Fruit fly (Drosophila melanogaster) Kc167 (cell line): ENCODE results near the gene CG13010.

Experiments used
- Myc ChIP-seq: fragments of >200 bp; optimal IDR thresholded peaks from 2 replicates; lab custom pipeline; 2017; ENCODE audit warnings: missing external identifiers
- Sin3A ChIP-seq: fragments of >200 bp; optimal IDR thresholded peaks from 2 replicates; lab custom pipeline; 2018; ENCODE audit warnings: missing external identifiers
- h ChIP-seq: fragments of >200 bp; optimal IDR thresholded peaks from 3 replicates; lab custom pipeline; 2018; ENCODE audit warnings: missing external identifiers
- insv ChIP-seq: fragments of >200 bp; optimal IDR thresholded peaks from 3 replicates; lab custom pipeline; 2018; ENCODE audit warnings: missing external identifiers
- psq ChIP-seq: fragments of >200 bp; optimal IDR thresholded peaks from 2 replicates; lab custom pipeline; 2017; ENCODE audit warnings: missing external identifiers
- ttk ChIP-seq: sonication (Bioruptor generic); optimal IDR thresholded peaks from 2 replicates; lab custom pipeline; 2017; ENCODE audit warnings: missing external identifiers

DNA sequence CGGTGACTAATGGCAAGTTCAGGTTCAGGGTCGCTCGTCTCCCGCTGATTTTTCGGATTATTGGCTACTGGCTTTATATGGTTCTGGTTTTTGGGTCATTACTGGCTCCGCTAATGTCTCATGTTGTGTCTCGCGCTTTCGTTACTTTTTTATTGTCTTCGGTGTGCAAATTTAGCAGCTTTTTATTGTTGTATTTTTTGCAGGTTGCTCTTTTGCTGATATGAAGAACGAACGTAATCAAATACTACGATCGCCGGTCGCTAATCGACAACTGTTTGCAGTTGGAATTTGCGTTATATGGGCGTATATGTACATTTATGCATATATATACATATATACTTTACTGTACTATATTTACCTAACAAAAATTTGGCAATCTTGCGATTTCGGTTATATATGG lies 45.8 kb upstream of the CG13010 start:
- TF ChIP-seq h (lab: Kevin White, UChicago) (no peak), Sin3A (lab: Kevin White, UChicago) (no peak), insv (lab: Kevin White, UChicago) (no peak), psq (lab: Kevin White, UChicago) (no peak), Myc (lab: Kevin White, UChicago) (no peak), ttk (lab: Kevin White, UChicago) (no peak)
